Fruit fly (Drosophila melanogaster) whole organism, embryonic: ENCODE results near the gene CG6511.

Experiments used
- CG10147 ChIP-seq: fragments of 200-800 bp; sonication (Bioruptor generic); optimal IDR thresholded peaks from 2 replicates; lab custom pipeline; 2019; ENCODE audit warnings: missing biosample characterization, mild to moderate bottlenecking, missing genetic modification characterization, moderate library complexity
- CG13123 ChIP-seq: fragments of 200-800 bp; sonication (Bioruptor generic); optimal IDR thresholded peaks from 2 replicates; lab custom pipeline; 2016; ENCODE audit warnings: missing biosample characterization, missing genetic modification characterization
- CG13424 ChIP-seq: fragments of 200-800 bp; sonication (Bioruptor generic); optimal IDR thresholded peaks from 2 replicates; lab custom pipeline; 2019; ENCODE audit warnings: missing biosample characterization, mild to moderate bottlenecking, missing genetic modification characterization, moderate library complexity
- Dip2 ChIP-seq: fragments of 200-800 bp; sonication (Bioruptor generic); IDR thresholded peaks from 2 replicates; pipeline ENCODE4 v1.3.6; 2022; ENCODE audit warnings: missing biosample characterization, missing genetic modification characterization
- Hand ChIP-seq: fragments of 200-800 bp; sonication (Bioruptor generic); optimal IDR thresholded peaks from 2 replicates; lab custom pipeline; 2017; ENCODE audit warnings: mild to moderate bottlenecking, missing biosample characterization, missing genetic modification reagents, missing genetic modification characterization
- Sin3A ChIP-seq: fragments of >200 bp; optimal IDR thresholded peaks from 2 replicates; lab custom pipeline; 2018
- dysf ChIP-seq: fragments of 200-800 bp; sonication (Bioruptor generic); IDR thresholded peaks from 3 replicates; pipeline ENCODE4 v1.3.6; 2022; ENCODE audit warnings: missing biosample characterization, missing genetic modification characterization
- h ChIP-seq: fragments of >200 bp; optimal IDR thresholded peaks from 2 replicates; lab custom pipeline; 2017
- pum ChIP-seq: fragments of 200-800 bp; sonication (Bioruptor generic); optimal IDR thresholded peaks from 2 replicates; lab custom pipeline; 2016; ENCODE audit warnings: missing biosample characterization, missing genetic modification characterization

- no peak for TF ChIP-seq Dip2 (GFP tag; lab: Robert Waterston, UW)
- TF ChIP-seq dysf (GFP tag; lab: Robert Waterston, UW): peak; percentile 51; the same call in 2 of the 3 replicates
- TF ChIP-seq CG13123 (GFP tag; lab: Kevin White, UChicago): no peak
- TF ChIP-seq CG10147: peak; percentile 30
- no peak for TF ChIP-seq pum (GFP tag; lab: Kevin White, UChicago)
- TF ChIP-seq CG13424 (tag; lab: Kevin White, UChicago): peak; percentile 63
- TF ChIP-seq h (lab: Kevin White, UChicago): no peak
- no peak for TF ChIP-seq Hand (GFP tag; lab: Kevin White, UChicago)
- TF ChIP-seq Sin3A (lab: Kevin White, UChicago): no peak
Measured at dm6 chr3L:8691891-8692874, 28.9 kb upstream of the CG6511 start.
